Worm (Caenorhabditis elegans) whole organism, midembryonic: Measurements from ENCODE around the gene str-25.

ENCODE experiments used
- cog-1 ChIP-seq: sonication (generic microtip); optimal IDR thresholded peaks from 2 replicates; lab custom pipeline; 2016; ENCODE audit warnings: missing genetic modification characterization, missing compliant biosample characterization
- flt-1 ChIP-seq: fragments of 200-800 bp; sonication (Bioruptor generic); IDR thresholded peaks from 2 replicates; pipeline ENCODE4 v1.3.6; 2022; ENCODE audit warnings: missing genetic modification characterization, missing compliant biosample characterization
- med-1 ChIP-seq: sonication (generic microtip); optimal IDR thresholded peaks from 2 replicates; lab custom pipeline; 2017; ENCODE audit warnings: missing genetic modification characterization, mild to moderate bottlenecking, missing compliant biosample characterization, antibody characterized with exemption, missing genetic modification reagents; ENCODE audit not compliant: insufficient read depth
- tab-1 ChIP-seq: fragments of 200-800 bp; sonication (Bioruptor generic); IDR thresholded peaks from 2 replicates; pipeline ENCODE4 v1.3.6; 2022; ENCODE audit warnings: missing genetic modification characterization, missing compliant biosample characterization
- ztf-29 ChIP-seq: fragments of 200-800 bp; sonication (Bioruptor generic); IDR thresholded peaks from 2 replicates; pipeline ENCODE4 v1.3.6; 2022; ENCODE audit warnings: missing genetic modification reagents, missing genetic modification characterization, missing compliant biosample characterization

DNA sequence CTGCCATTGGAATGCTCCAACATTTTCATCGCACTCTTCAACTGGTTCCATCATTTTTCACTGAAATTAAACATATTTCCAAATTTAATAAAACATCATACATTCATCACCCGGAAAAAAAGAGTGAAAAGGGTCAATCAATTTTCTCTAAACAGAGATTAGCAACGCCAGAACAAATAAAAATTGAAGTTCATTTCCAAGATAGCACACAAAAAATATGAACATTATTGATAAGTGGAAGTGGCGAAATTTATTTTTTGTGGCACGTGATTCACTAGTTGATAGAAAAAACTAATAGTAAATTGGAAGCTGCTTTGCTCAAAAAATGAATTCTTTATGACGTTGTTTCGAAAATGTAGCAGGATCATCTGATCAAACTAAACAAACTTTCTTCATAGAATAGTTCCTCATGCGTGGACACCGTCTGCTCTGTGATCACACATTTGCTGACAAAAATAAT, 40.2 kb upstream of the str-25 start, which contains the start of the genes F14H3.12 and srj-29:
- TF ChIP-seq ztf-29 (GFP tag; lab: Robert Waterston, UW) (no peak), flt-1 (GFP tag; lab: Robert Waterston, UW) (no peak), med-1 (GFP tag; lab: Kevin White, UChicago) (no peak), tab-1 (no peak), cog-1 (tag; lab: Kevin White, UChicago) (no peak)
